Fruit fly (Drosophila melanogaster): ENCODE results near the gene CG6040.

The CG6040 gene

dm6 chr3R:19073002-19073401 lies 23.8 kb upstream of the CG6040 start:
- TF ChIP-seq noc (tag; optimal IDR thresholded peaks at IDR 0.05) = no peak

dm6 chr3R:19074207-19074606 lies 22.6 kb upstream of the CG6040 start:
- no peak for TF ChIP-seq noc (tag; optimal IDR thresholded peaks at IDR 0.05)

dm6 chr3R:19075135-19075534 lies 21.6 kb upstream of the CG6040 start:
- TF ChIP-seq noc (tag; optimal IDR thresholded peaks at IDR 0.05) = no peak

dm6 chr3R:19077856-19078255 lies 18.9 kb upstream of the CG6040 start:
- TF ChIP-seq noc (tag; optimal IDR thresholded peaks at IDR 0.05) = no peak

- TF ChIP-seq noc (tag; optimal IDR thresholded peaks at IDR 0.05) = no peak
These were observed 17.6 kb upstream of the CG6040 start for dm6 chr3R:19079140-19079539.

- no peak for TF ChIP-seq noc (tag; optimal IDR thresholded peaks at IDR 0.05)
These were observed 16.0 kb upstream of the CG6040 start for dm6 chr3R:19080656-19081364.

- TF ChIP-seq noc (tag; optimal IDR thresholded peaks at IDR 0.05) = peak; percentile 52
These were observed 7.7 kb upstream of the CG6040 start for dm6 chr3R:19088962-19089597.

dm6 chr3R:19090983-19091748 lies 5.6 kb upstream of the CG6040 start:
- no peak for TF ChIP-seq noc (tag; optimal IDR thresholded peaks at IDR 0.05)

dm6 chr3R:19091749-19092264 lies 5.0 kb upstream of the CG6040 start:
- TF ChIP-seq noc (tag; optimal IDR thresholded peaks at IDR 0.05) = no peak

- TF ChIP-seq noc (tag; optimal IDR thresholded peaks at IDR 0.05) = no peak
These were observed 4.2 kb upstream of the CG6040 start for dm6 chr3R:19092367-19093126.

- TF ChIP-seq noc (tag; optimal IDR thresholded peaks at IDR 0.05) = no peak
These were observed 3.5 kb upstream of the CG6040 start for dm6 chr3R:19093127-19093812.

- TF ChIP-seq noc (tag; optimal IDR thresholded peaks at IDR 0.05) = peak; percentile 14
These were observed 2.7 kb upstream of the CG6040 start, which contains the start of gene cdi for dm6 chr3R:19094039-19094438. cdi (minus strand) TSS chr3R:19094270.

- TF ChIP-seq noc (tag; optimal IDR thresholded peaks at IDR 0.05) = no peak
These were observed 1.9 kb upstream of the CG6040 start, which contains the start of the genes mRpL55 and ATPsynD for dm6 chr3R:19094799-19095418. mRpL55 (minus strand) TSS chr3R:19094905. ATPsynD (plus strand) TSS chr3R:19095000.

- no peak for TF ChIP-seq noc (tag; optimal IDR thresholded peaks at IDR 0.05)
These were observed 1.5 kb downstream of the CG6040 start for dm6 chr3R:19098272-19098671.

- no peak for TF ChIP-seq noc (tag; optimal IDR thresholded peaks at IDR 0.05)
These were observed 3.3 kb downstream of the CG6040 start for dm6 chr3R:19100098-19100497.
